Worm (Caenorhabditis elegans) whole organism, L2 larva: ENCODE measurements around the gene T24C12.3.

Experiments
- C34F6.9 ChIP-seq: fragments of 150-350 bp; optimal IDR thresholded peaks from 2 replicates; lab custom pipeline; 2014; ENCODE audit warnings: missing biosample characterization, missing genetic modification characterization
- F13H6.1 ChIP-seq: sonication (generic microtip); optimal IDR thresholded peaks from 2 replicates; lab custom pipeline; 2016; ENCODE audit warnings: missing genetic modification characterization, missing compliant biosample characterization
- R02D3.7 ChIP-seq: fragments of 150-350 bp; optimal IDR thresholded peaks from 2 replicates; lab custom pipeline; 2014; ENCODE audit warnings: missing biosample characterization, missing genetic modification characterization
- Y55F3AM.14 ChIP-seq: fragments of 200-800 bp; sonication (Bioruptor generic); optimal IDR thresholded peaks from 2 replicates; lab custom pipeline; 2018; ENCODE audit warnings: mild to moderate bottlenecking, missing genetic modification characterization, missing compliant biosample characterization
- ZK546.5 ChIP-seq: sonication (generic microtip); optimal IDR thresholded peaks from 2 replicates; lab custom pipeline; 2017; ENCODE audit warnings: missing biosample characterization, missing genetic modification characterization
- alr-1 ChIP-seq: fragments of 150-350 bp; optimal IDR thresholded peaks from 2 replicates; lab custom pipeline; 2014; ENCODE audit warnings: missing biosample characterization, missing genetic modification characterization
- ama-1 ChIP-seq: fragments of 150-350 bp; optimal IDR thresholded peaks from 2 replicates; lab custom pipeline; 2018; ENCODE audit warnings: inconsistent platforms
- blmp-1 ChIP-seq: sonication (generic microtip); optimal IDR thresholded peaks from 2 replicates; lab custom pipeline; 2017; ENCODE audit warnings: missing genetic modification characterization, mild to moderate bottlenecking, missing compliant biosample characterization, antibody characterized with exemption, moderate library complexity; ENCODE audit not compliant: insufficient read depth
- ceh-82 ChIP-seq: fragments of 150-350 bp; optimal IDR thresholded peaks from 2 replicates; lab custom pipeline; 2014; ENCODE audit warnings: missing biosample characterization, missing genetic modification characterization
- crh-2 ChIP-seq: sonication (generic microtip); optimal IDR thresholded peaks from 2 replicates; lab custom pipeline; 2017; ENCODE audit warnings: missing biosample characterization, missing genetic modification characterization
- fos-1 ChIP-seq: fragments of 150-350 bp; optimal IDR thresholded peaks from 2 replicates; lab custom pipeline; 2014; ENCODE audit warnings: missing biosample characterization, missing genetic modification characterization
- gmeb-1 ChIP-seq: fragments of 150-350 bp; optimal IDR thresholded peaks from 2 replicates; lab custom pipeline; 2014; ENCODE audit warnings: missing biosample characterization, missing genetic modification characterization
- lin-11 ChIP-seq: fragments of 150-350 bp; sonication (generic microtip); optimal IDR thresholded peaks from 2 replicates; lab custom pipeline; 2014; ENCODE audit warnings: missing biosample characterization, missing genetic modification characterization, inconsistent platforms, mixed read lengths
- lin-13 ChIP-seq: fragments of 150-350 bp; optimal IDR thresholded peaks from 2 replicates; lab custom pipeline; 2014; ENCODE audit warnings: missing biosample characterization, missing genetic modification reagents, missing genetic modification characterization
- lin-39 ChIP-seq: fragments of 150-350 bp; optimal IDR thresholded peaks from 2 replicates; lab custom pipeline; 2014; ENCODE audit warnings: missing biosample characterization, missing genetic modification reagents, missing genetic modification characterization
- lsy-2 ChIP-seq, 2 experiments: fragments of 150-350 bp in 1 of 2; sonication (generic microtip) in 1 of 2; optimal IDR thresholded peaks; 2 replicates each; lab custom pipeline; 2014 to 2017; ENCODE audit warnings: missing biosample characterization in 2 of 2, missing genetic modification characterization in 2 of 2
- mbf-1 ChIP-seq: sonication (generic microtip); optimal IDR thresholded peaks from 2 replicates; lab custom pipeline; 2017; ENCODE audit warnings: missing biosample characterization, missing genetic modification characterization
- mdl-1 ChIP-seq, 2 experiments: fragments of 150-350 bp in 1 of 2; sonication (generic microtip) in 1 of 2; optimal IDR thresholded peaks; 2 replicates each; lab custom pipeline; 2017; ENCODE audit warnings: missing biosample characterization in 2 of 2, missing genetic modification characterization in 2 of 2
- nhr-11 ChIP-seq: fragments of 150-350 bp; optimal IDR thresholded peaks from 2 replicates; lab custom pipeline; 2014; ENCODE audit warnings: missing biosample characterization, missing genetic modification characterization
- nhr-12 ChIP-seq: fragments of 150-350 bp; optimal IDR thresholded peaks from 2 replicates; lab custom pipeline; 2014; ENCODE audit warnings: missing biosample characterization, missing genetic modification characterization
- nhr-129 ChIP-seq: fragments of 150-350 bp; optimal IDR thresholded peaks from 2 replicates; lab custom pipeline; 2014; ENCODE audit warnings: missing biosample characterization, missing genetic modification characterization
- nhr-21 ChIP-seq: fragments of 150-350 bp; optimal IDR thresholded peaks from 2 replicates; lab custom pipeline; 2014; ENCODE audit warnings: missing biosample characterization, missing genetic modification characterization
- nhr-237 ChIP-seq: fragments of 150-350 bp; optimal IDR thresholded peaks from 2 replicates; lab custom pipeline; 2014; ENCODE audit warnings: missing biosample characterization, missing genetic modification characterization
- nhr-25 ChIP-seq: fragments of 150-350 bp; sonication (generic microtip); optimal IDR thresholded peaks from 3 replicates; lab custom pipeline; 2014; ENCODE audit warnings: missing biosample characterization, missing genetic modification characterization
- nhr-6 ChIP-seq: fragments of 150-350 bp; optimal IDR thresholded peaks from 2 replicates; lab custom pipeline; 2014; ENCODE audit warnings: missing biosample characterization, missing genetic modification characterization
- peb-1 ChIP-seq: fragments of 150-350 bp; optimal IDR thresholded peaks from 2 replicates; lab custom pipeline; 2014; ENCODE audit warnings: missing biosample characterization, missing genetic modification characterization
- sem-4 ChIP-seq: fragments of 150-350 bp; optimal IDR thresholded peaks from 2 replicates; lab custom pipeline; 2014; ENCODE audit warnings: missing biosample characterization, missing genetic modification reagents, missing genetic modification characterization
- skn-1 ChIP-seq: sonication (generic microtip); optimal IDR thresholded peaks from 2 replicates; lab custom pipeline; 2017; ENCODE audit warnings: missing biosample characterization, missing genetic modification characterization
- sma-3 ChIP-seq: sonication (generic microtip); optimal IDR thresholded peaks from 2 replicates; lab custom pipeline; 2016; ENCODE audit warnings: missing genetic modification reagents, missing genetic modification characterization, missing compliant biosample characterization
- sma-9 ChIP-seq, 2 experiments: fragments of 150-350 bp in 1 of 2; sonication (generic microtip) in 1 of 2; optimal IDR thresholded peaks; 2 replicates each; lab custom pipeline; 2014 to 2016; ENCODE audit warnings: missing genetic modification characterization in 2 of 2, mild to moderate bottlenecking in 1 of 2, missing biosample characterization in 1 of 2, missing compliant biosample characterization in 1 of 2, missing genetic modification reagents in 1 of 2, moderate library complexity in 1 of 2
- snpc-4 ChIP-seq: fragments of 150-350 bp; optimal IDR thresholded peaks from 2 replicates; lab custom pipeline; 2014; ENCODE audit warnings: missing biosample characterization, missing genetic modification characterization
- unc-55 ChIP-seq: fragments of 150-350 bp; sonication (generic microtip); optimal IDR thresholded peaks from 3 replicates; lab custom pipeline; 2014; ENCODE audit warnings: missing biosample characterization, missing genetic modification reagents, missing genetic modification characterization
- unc-62 ChIP-seq: fragments of 150-350 bp; optimal IDR thresholded peaks from 2 replicates; lab custom pipeline; 2014; ENCODE audit warnings: missing biosample characterization, missing genetic modification reagents, missing genetic modification characterization
- zag-1 ChIP-seq: fragments of 150-350 bp; optimal IDR thresholded peaks from 2 replicates; lab custom pipeline; 2014; ENCODE audit warnings: missing biosample characterization, missing genetic modification characterization
- ztf-11 ChIP-seq: sonication (generic microtip); optimal IDR thresholded peaks from 2 replicates; lab custom pipeline; 2017; ENCODE audit warnings: missing biosample characterization, missing genetic modification characterization
- ztf-4 ChIP-seq: fragments of 150-350 bp; optimal IDR thresholded peaks from 2 replicates; lab custom pipeline; 2014; ENCODE audit warnings: missing biosample characterization, missing genetic modification characterization

Gene T24C12.3

DNA sequence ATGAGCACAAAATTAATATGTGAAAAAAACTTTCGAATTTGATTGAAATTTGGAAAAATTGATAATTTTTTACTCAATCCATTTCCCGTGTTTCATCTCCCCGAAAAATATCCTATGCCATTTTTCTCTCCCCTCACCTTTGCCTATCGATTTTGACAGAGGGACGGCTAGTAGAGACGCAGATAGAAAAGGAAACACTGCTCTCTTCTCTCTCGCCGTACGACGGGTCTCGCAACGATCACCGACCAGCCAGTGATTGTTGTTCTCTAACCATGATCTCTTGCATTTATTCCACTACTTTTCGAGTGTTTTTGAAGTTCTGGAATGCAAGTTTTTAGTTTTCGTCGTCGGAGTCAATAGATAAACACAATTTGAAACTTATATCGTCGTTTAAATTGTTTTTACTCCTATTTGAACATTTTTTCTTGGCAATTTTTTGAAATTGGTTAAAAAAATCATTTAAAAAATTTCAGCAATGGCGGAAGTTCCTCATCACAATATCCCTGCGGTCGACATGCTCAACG is 33.8 kb upstream of the T24C12.3 start, which contains the start of gene vha-15 (continued):
- peak; percentile 73 for TF ChIP-seq ZK546.5 (tag; lab: Kevin White, UChicago)
- TF ChIP-seq nhr-237 (tag; lab: Kevin White, UChicago) = peak; percentile 29

DNA sequence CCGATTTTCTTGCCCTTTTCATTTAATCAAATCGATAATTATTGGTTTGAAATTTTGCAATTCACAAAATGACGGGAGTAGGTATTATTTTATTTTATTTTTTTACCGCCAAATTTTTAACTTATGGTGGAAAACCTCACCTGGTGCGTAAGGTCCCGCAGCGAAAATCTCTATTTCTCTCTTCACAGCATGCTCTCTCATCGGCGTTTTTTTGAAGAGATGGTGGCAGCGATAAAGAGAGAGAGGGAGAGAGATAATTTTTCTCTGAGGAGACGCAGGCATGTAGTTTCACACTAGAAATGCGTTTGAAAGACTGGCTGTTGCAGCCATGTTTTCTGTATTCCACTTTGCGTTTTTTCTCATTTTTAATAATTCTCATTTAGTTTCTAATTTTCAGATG is 30.2 kb upstream of the T24C12.3 start, which contains the start of gene T14F9.2:
Gene T14F9.2 (plus strand): TSS at position 396 of the 400 bp plus-strand sequence.
- TF ChIP-seq lsy-2 (tag; optimal IDR thresholded peaks at IDR 0.05; lab: Kevin White, UChicago) (peak in 1 of 2 experiments; percentile 83), fos-1 (peak; percentile 10), lin-13 (GFP tag; lab: Kevin White, UChicago) (peak; percentile 51), C34F6.9 (peak; percentile 72), zag-1 (no peak), ZK546.5 (tag; lab: Kevin White, UChicago) (no peak), nhr-129 (tag; lab: Kevin White, UChicago) (peak; percentile 52), crh-2 (peak; percentile 60), F13H6.1 (tag; lab: Kevin White, UChicago) (peak; percentile 37), sma-9 (GFP tag; optimal IDR thresholded peaks at IDR 0.05; lab: Kevin White, UChicago) (peak; percentile 24), sma-9 (tag; optimal IDR thresholded peaks at IDR 0.05; lab: Kevin White, UChicago) (no peak), Y55F3AM.14 (GFP tag; lab: Kevin White, UChicago) (no peak), unc-55 (peak; percentile 74), nhr-25 (tag; lab: Kevin White, UChicago) (peak; percentile 41)

ce11 chrX:2231346-2231745 is 27.7 kb upstream of the T24C12.3 start:
- TF ChIP-seq snpc-4 = no peak
- no peak for TF ChIP-seq unc-62 (GFP tag; lab: Kevin White, UChicago)
- TF ChIP-seq lin-39 (tag; lab: Kevin White, UChicago) = no peak
- TF ChIP-seq gmeb-1 = no peak
- TF ChIP-seq lin-13 (GFP tag; lab: Kevin White, UChicago) = no peak
- TF ChIP-seq ceh-82 = no peak
- no peak for TF ChIP-seq ama-1 (lab: Kevin White, UChicago)
- TF ChIP-seq F13H6.1 (tag; lab: Kevin White, UChicago) = no peak
- no peak for TF ChIP-seq nhr-11 (tag; lab: Kevin White, UChicago)
- TF ChIP-seq unc-55 = no peak

- TF ChIP-seq nhr-12 (tag; lab: Kevin White, UChicago) (no peak), ztf-11 (tag; lab: Kevin White, UChicago) (no peak), peb-1 (tag; lab: Kevin White, UChicago) (no peak), skn-1 (no peak), R02D3.7 (tag; lab: Kevin White, UChicago) (no peak), sma-9 (GFP tag; optimal IDR thresholded peaks at IDR 0.05; lab: Kevin White, UChicago) (no peak), sma-9 (tag; optimal IDR thresholded peaks at IDR 0.05; lab: Kevin White, UChicago) (no peak)
Observed at ce11 chrX:2229305-2230172, 25.8 kb upstream of the T24C12.3 start, which contains the start of gene lin-32. Gene lin-32 (minus strand): TSS chrX:2230122.

DNA sequence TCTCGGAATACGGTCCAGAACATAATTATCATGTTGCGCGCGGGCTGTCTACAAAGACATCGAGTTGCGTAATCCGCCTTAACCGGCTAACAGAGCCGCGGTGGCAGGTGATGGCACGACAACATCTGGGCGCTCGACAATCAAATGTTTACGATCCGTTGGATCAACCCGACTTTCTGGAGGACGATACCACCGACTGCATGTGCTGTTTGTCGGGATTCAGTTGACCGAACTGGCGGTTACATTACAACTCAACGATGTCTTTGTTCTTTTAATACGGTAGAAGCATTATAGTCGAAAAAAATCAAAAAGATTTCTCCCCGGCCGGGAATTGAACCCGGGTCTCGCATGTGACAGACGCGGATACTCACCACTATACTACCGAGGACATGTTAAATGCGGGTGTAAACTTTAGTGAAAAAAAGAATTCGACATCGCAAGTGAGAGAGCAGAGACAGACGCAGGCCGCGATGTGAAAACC is 23.2 kb upstream of the T24C12.3 start:
- TF ChIP-seq F13H6.1 (tag; lab: Kevin White, UChicago) (peak; percentile 54), unc-55 (peak; percentile 76), alr-1 (tag; lab: Kevin White, UChicago) (no peak), zag-1 (peak; percentile 44), C34F6.9 (peak; percentile 55), mbf-1 (tag; lab: Kevin White, UChicago) (no peak), lin-11 (tag; lab: Kevin White, UChicago) (peak; percentile 69), blmp-1 (tag; lab: Kevin White, UChicago) (no peak), R02D3.7 (tag; lab: Kevin White, UChicago) (no peak), Y55F3AM.14 (GFP tag; lab: Kevin White, UChicago) (peak; percentile 50), nhr-6 (tag; lab: Kevin White, UChicago) (peak; percentile 22), lin-13 (GFP tag; lab: Kevin White, UChicago) (peak; percentile 70), nhr-21 (tag; lab: Kevin White, UChicago) (peak; percentile 76), nhr-11 (tag; lab: Kevin White, UChicago) (no peak), mdl-1 (tag; optimal IDR thresholded peaks at IDR 0.05; lab: Kevin White, UChicago) (peak in 1 of 2 experiments; percentile 26), snpc-4 (peak; percentile 48), sem-4 (tag; lab: Kevin White, UChicago) (peak; percentile 24), sma-9 (GFP tag; optimal IDR thresholded peaks at IDR 0.05; lab: Kevin White, UChicago) (peak; percentile 81), sma-9 (tag; optimal IDR thresholded peaks at IDR 0.05; lab: Kevin White, UChicago) (no peak), nhr-25 (tag; lab: Kevin White, UChicago) (peak; percentile 41), fos-1 (peak; percentile 38), ztf-4 (no peak), gmeb-1 (peak; percentile 44), sma-3 (GFP tag; lab: Kevin White, UChicago) (peak; percentile 55), nhr-129 (tag; lab: Kevin White, UChicago) (peak; percentile 77), lsy-2 (tag; optimal IDR thresholded peaks at IDR 0.05; lab: Kevin White, UChicago) (peak; percentile 53 to 66), crh-2 (peak; percentile 71)
- TF ChIP-seq, all 48 proteins: peak for 20
